Fruit fly (Drosophila melanogaster): Measurements from ENCODE around the gene CG34433.

Gene CG34433

dm6 chr3R:30601440-30602256, 48.1 kb upstream of the CG34433 start, which contains the start of the genes CG2246 and CG31021 (continued):
- TF ChIP-seq nerfin-2 (GFP tag; IDR thresholded peaks at IDR 0.05; ENCODE audit: partially characterized antibody) (peak; percentile 71), CG16779 (GFP tag; IDR thresholded peaks at IDR 0.05) (no peak), hbn (GFP tag; IDR thresholded peaks at IDR 0.05; ENCODE audit: partially characterized antibody) (peak; percentile 59), Sin3A (optimal IDR thresholded peaks at IDR 0.05) (peak; percentile 80), Camta (GFP tag; optimal IDR thresholded peaks at IDR 0.05) (peak; percentile 15), CG1529 (GFP tag; optimal IDR thresholded peaks at IDR 0.05) (no peak), pho (GFP tag; optimal IDR thresholded peaks at IDR 0.05) (peak; percentile 69), CG15696 (tag; optimal IDR thresholded peaks at IDR 0.05) (peak; percentile 47), fru (optimal IDR thresholded peaks at IDR 0.05) (no peak), CG6765 (GFP tag; optimal IDR thresholded peaks at IDR 0.05) (no peak), CG2199 (GFP tag; IDR thresholded peaks at IDR 0.05) (peak; percentile 55; the same call in 1 of the 3 replicates), Tbp (GFP tag; optimal IDR thresholded peaks at IDR 0.05) (no peak), pnt (GFP tag; optimal IDR thresholded peaks at IDR 0.05) (peak; percentile 66), HLHmδ (GFP tag; optimal IDR thresholded peaks at IDR 0.05) (no peak), MESR4 (GFP tag; optimal IDR thresholded peaks at IDR 0.05) (peak; percentile 9), CG10366 (GFP tag; IDR thresholded peaks at IDR 0.05) (no peak; the same call in 1 of the 2 replicates), az2 (GFP tag; optimal IDR thresholded peaks at IDR 0.05) (peak; percentile 39), CG34224 (GFP tag; IDR thresholded peaks at IDR 0.05; ENCODE audit: partially characterized antibody) (peak; percentile 72; the same call in 2 of the 3 replicates), CG3163 (GFP tag; optimal IDR thresholded peaks at IDR 0.05) (peak; percentile 58), esg (GFP tag; conservative IDR thresholded peaks at IDR 0.05) (no peak), zen2 (GFP tag; IDR thresholded peaks at IDR 0.05; ENCODE audit: partially characterized antibody) (0 out of 3 replicates have a peak, but pooled peaks have one; percentile 46), Hr39 (optimal IDR thresholded peaks at IDR 0.05) (no peak), ind (GFP tag; optimal IDR thresholded peaks at IDR 0.05) (peak; percentile 57), CG8281 (tag; optimal IDR thresholded peaks at IDR 0.05) (no peak), Mad (GFP tag; optimal IDR thresholded peaks at IDR 0.05) (no peak), CG30403 (GFP tag; optimal IDR thresholded peaks at IDR 0.05) (peak; percentile 78), danr (GFP tag; IDR thresholded peaks at IDR 0.05) (no peak), CG13775 (GFP tag; optimal IDR thresholded peaks at IDR 0.05) (peak; percentile 53), gem (tag; optimal IDR thresholded peaks at IDR 0.05) (peak; percentile 71), CG1792 (GFP tag; optimal IDR thresholded peaks at IDR 0.05) (peak; percentile 25), kni (GFP tag; optimal IDR thresholded peaks at IDR 0.05) (peak; percentile 64), Fer3 (tag; optimal IDR thresholded peaks at IDR 0.05) (no peak), CG11560 (tag; IDR thresholded peaks at IDR 0.05) (peak; percentile 80; the same call in 1 of the 3 replicates), CG18262 (tag; optimal IDR thresholded peaks at IDR 0.05) (peak; percentile 47), CG9437 (GFP tag; optimal IDR thresholded peaks at IDR 0.05) (peak; percentile 17), CG11504 (tag; optimal IDR thresholded peaks at IDR 0.05) (peak; percentile 54), D19B (GFP tag; optimal IDR thresholded peaks at IDR 0.05) (no peak), Side (GFP tag; optimal IDR thresholded peaks at IDR 0.05) (peak; percentile 22), CG12769 (tag; optimal IDR thresholded peaks at IDR 0.05) (no peak), vvl (GFP tag; IDR thresholded peaks at IDR 0.05) (peak; percentile 80; the same call in 1 of the 2 replicates), jigr1 (GFP tag; IDR thresholded peaks at IDR 0.05) (no peak), Hmr (GFP tag; optimal IDR thresholded peaks at IDR 0.05) (peak; percentile 83), CG3847 (GFP tag; IDR thresholded peaks at IDR 0.05) (peak; percentile 80), CG5953 (GFP tag; IDR thresholded peaks at IDR 0.05) (no peak), CG2120 (GFP tag; optimal IDR thresholded peaks at IDR 0.05) (peak; percentile 82), dimm (GFP tag; IDR thresholded peaks at IDR 0.05) (no peak), CG17612 (GFP tag; IDR thresholded peaks at IDR 0.05) (no peak), CG16815 (GFP tag; optimal IDR thresholded peaks at IDR 0.05) (peak; percentile 43), Jarid2 (GFP tag; optimal IDR thresholded peaks at IDR 0.05) (no peak), CG12659 (GFP tag; optimal IDR thresholded peaks at IDR 0.05) (peak; percentile 50)
